Worm (Caenorhabditis elegans): ENCODE data around the gene pqn-70.

- no peak for TF ChIP-seq ceh-36 (tag; optimal IDR thresholded peaks at IDR 0.05)
- no peak for TF ChIP-seq pes-1 (GFP tag; IDR thresholded peaks at IDR 0.05)
- no peak for TF ChIP-seq ama-1 (optimal IDR thresholded peaks at IDR 0.05)
- no peak for TF ChIP-seq sea-1 (GFP tag; conservative IDR thresholded peaks at IDR 0.05)
- TF ChIP-seq tbx-11 (GFP tag; IDR thresholded peaks at IDR 0.05), result no peak
- no peak for TF ChIP-seq hmg-4 (GFP tag; optimal IDR thresholded peaks at IDR 0.05)
- no peak for TF ChIP-seq B0310.2 (tag; optimal IDR thresholded peaks at IDR 0.05)
- no peak for TF ChIP-seq flt-1 (GFP tag; IDR thresholded peaks at IDR 0.05)
- no peak for TF ChIP-seq ceh-13 (GFP tag; optimal IDR thresholded peaks at IDR 0.05)
These were observed 23.9 kb upstream of the pqn-70 start, which contains the start of gene srsx-33 for ce11 chrV:11252429-11252828.
